Worm (Caenorhabditis elegans) whole organism, late embryonic: Measurements from ENCODE around the gene nhr-46.

Experiments
- K09A11.1 ChIP-seq: sonication (generic microtip); optimal IDR thresholded peaks from 2 replicates; lab custom pipeline; 2017; ENCODE audit warnings: antibody characterized with exemption, mild to moderate bottlenecking, missing genetic modification characterization, missing compliant biosample characterization; ENCODE audit not compliant: insufficient read depth
- fax-1 ChIP-seq: sonication (generic microtip); optimal IDR thresholded peaks from 2 replicates; lab custom pipeline; 2016; ENCODE audit warnings: missing genotype, missing genetic modification characterization, missing compliant biosample characterization
- hlh-30 ChIP-seq: sonication (generic microtip); optimal IDR thresholded peaks from 2 replicates; lab custom pipeline; 2017; ENCODE audit warnings: antibody characterized with exemption, missing genetic modification characterization, missing compliant biosample characterization; ENCODE audit not compliant: insufficient read depth
- madf-2 ChIP-seq: sonication (generic microtip); optimal IDR thresholded peaks from 2 replicates; lab custom pipeline; 2017; ENCODE audit warnings: missing genetic modification characterization, missing compliant biosample characterization
- nfya-1 ChIP-seq: sonication (generic microtip); optimal IDR thresholded peaks from 2 replicates; lab custom pipeline; 2017; ENCODE audit warnings: missing genetic modification characterization, mild to moderate bottlenecking, missing compliant biosample characterization, antibody characterized with exemption, moderate library complexity
- nhr-11 ChIP-seq: fragments of 150-350 bp; optimal IDR thresholded peaks from 2 replicates; lab custom pipeline; 2014; ENCODE audit warnings: missing biosample characterization, missing genetic modification characterization
- pros-1 ChIP-seq: fragments of 150-350 bp; optimal IDR thresholded peaks from 2 replicates; lab custom pipeline; 2014; ENCODE audit warnings: missing biosample characterization, missing genetic modification reagents, missing genetic modification characterization
- tbx-2 ChIP-seq: sonication (generic microtip); optimal IDR thresholded peaks from 2 replicates; lab custom pipeline; 2016; ENCODE audit warnings: missing genetic modification characterization, missing compliant biosample characterization

DNA sequence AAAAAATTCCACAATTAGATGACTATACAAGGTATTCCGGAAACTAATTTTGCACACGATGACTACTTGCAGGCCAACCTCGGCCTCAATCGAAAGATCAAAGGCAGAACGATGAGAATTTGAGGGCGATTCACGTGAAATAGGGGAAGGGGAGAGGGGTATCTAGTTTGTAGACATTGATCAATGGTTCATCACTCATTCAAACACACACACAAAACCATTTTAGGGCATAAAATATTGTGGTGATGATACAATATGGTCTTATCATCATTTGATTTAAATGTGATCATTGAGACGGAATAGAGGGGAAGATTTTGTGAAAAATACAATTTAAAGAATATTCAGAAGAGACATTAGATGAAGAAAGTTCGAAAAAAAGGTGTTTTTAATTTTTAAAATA, 5.1 kb upstream of the nhr-46 start:
- TF ChIP-seq K09A11.1 (no peak), madf-2 (tag; lab: Kevin White, UChicago) (no peak), nfya-1 (no peak), fax-1 (no peak), tbx-2 (tag; lab: Kevin White, UChicago) (no peak), nhr-11 (tag; lab: Kevin White, UChicago) (no peak), hlh-30 (tag; lab: Kevin White, UChicago) (no peak), pros-1 (no peak)
